Fruit fly (Drosophila melanogaster): ENCODE results near the gene CG13055.
A peak's percentile ranks its signal among the peaks of the same experiment; 100 is the strongest.

The CG13055 gene

DNA sequence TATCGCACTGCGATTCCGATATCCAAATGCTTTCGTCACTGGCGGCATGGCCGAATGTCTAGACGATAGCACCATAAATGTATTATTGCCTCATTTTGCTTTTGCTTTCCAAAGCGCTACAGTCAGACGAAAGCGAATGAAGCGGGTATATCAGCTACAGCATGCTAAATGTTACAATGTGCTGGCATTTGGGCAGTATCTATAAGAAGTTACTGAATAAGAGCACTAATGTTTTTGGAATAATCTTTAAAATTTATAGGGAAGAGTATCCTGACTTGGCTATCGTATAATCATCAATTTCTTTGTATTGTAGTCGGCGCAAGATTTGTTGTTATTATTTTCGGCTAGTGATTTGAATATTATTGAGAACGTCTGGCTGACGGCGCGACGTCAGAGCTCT lies 48.9 kb downstream of the CG13055 start (continued):
- TF ChIP-seq Hr83 (GFP tag; optimal IDR thresholded peaks at IDR 0.05; ENCODE audit: poor library complexity, severe bottlenecking) = peak; percentile 48
- peak; percentile 77 for TF ChIP-seq Hnf4 (GFP tag; optimal IDR thresholded peaks at IDR 0.05)
- TF ChIP-seq Sp1 (GFP tag; optimal IDR thresholded peaks at IDR 0.05) = peak; percentile 77
- TF ChIP-seq brk (GFP tag; optimal IDR thresholded peaks at IDR 0.05) = peak; percentile 11
- peak; percentile 33 for TF ChIP-seq sage (GFP tag; optimal IDR thresholded peaks at IDR 0.05)
- no peak for TF ChIP-seq N (GFP tag; optimal IDR thresholded peaks at IDR 0.05)
- no peak for TF ChIP-seq GATAd (GFP tag; optimal IDR thresholded peaks at IDR 0.05)

DNA sequence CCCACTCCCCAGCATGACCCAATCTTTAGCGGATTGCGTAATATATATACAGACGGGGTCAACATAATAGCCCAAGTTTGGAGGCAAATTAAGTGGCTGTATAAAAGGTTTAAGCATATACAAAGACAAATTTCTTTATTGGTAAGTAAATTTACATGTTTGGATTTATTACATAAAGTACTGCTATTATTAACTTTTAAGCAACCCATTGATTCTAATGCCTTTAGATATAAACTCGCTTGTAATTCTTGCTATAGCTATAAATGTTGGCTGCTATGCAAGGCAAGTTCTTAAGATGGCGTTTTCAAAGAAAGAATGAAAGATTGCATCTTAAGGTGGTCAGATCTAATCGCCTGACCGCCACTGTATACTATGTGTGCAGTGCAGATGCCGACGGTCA lies 49.6 kb downstream of the CG13055 start:
- peak; percentile 47 for TF ChIP-seq Sp1 (GFP tag; optimal IDR thresholded peaks at IDR 0.05)
- TF ChIP-seq rgr (GFP tag; optimal IDR thresholded peaks at IDR 0.05) = peak; percentile 53
- TF ChIP-seq br (GFP tag; optimal IDR thresholded peaks at IDR 0.05) = peak; percentile 5
- TF ChIP-seq Myc (optimal IDR thresholded peaks at IDR 0.05) = no peak
- TF ChIP-seq sv (GFP tag; optimal IDR thresholded peaks at IDR 0.05) = no peak
- peak; percentile 62 for TF ChIP-seq fru (GFP tag; optimal IDR thresholded peaks at IDR 0.05)
- peak; percentile 50 for TF ChIP-seq woc (GFP tag; optimal IDR thresholded peaks at IDR 0.05)
- peak; percentile 69 for TF ChIP-seq h (GFP tag; optimal IDR thresholded peaks at IDR 0.05)
- TF ChIP-seq OdsH (GFP tag; optimal IDR thresholded peaks at IDR 0.05) = peak; percentile 62
- TF ChIP-seq tai (GFP tag; optimal IDR thresholded peaks at IDR 0.05) = peak; percentile 52
- TF ChIP-seq dmrt93B (GFP tag; optimal IDR thresholded peaks at IDR 0.05) = peak; percentile 37
- peak in 1 of 2 experiments; percentile 65 for TF ChIP-seq foxo (GFP tag; optimal IDR thresholded peaks at IDR 0.05)
- no peak for TF ChIP-seq Hr83 (GFP tag; optimal IDR thresholded peaks at IDR 0.05; ENCODE audit: poor library complexity, severe bottlenecking)
- TF ChIP-seq HLH106 (tag; optimal IDR thresholded peaks at IDR 0.05) = peak; percentile 48
- TF ChIP-seq psq (GFP tag; optimal IDR thresholded peaks at IDR 0.05) = peak; percentile 42
- peak; percentile 63 for TF ChIP-seq ey (GFP tag; optimal IDR thresholded peaks at IDR 0.05)
- no peak for TF ChIP-seq Abd-B (GFP tag; optimal IDR thresholded peaks at IDR 0.05)

DNA sequence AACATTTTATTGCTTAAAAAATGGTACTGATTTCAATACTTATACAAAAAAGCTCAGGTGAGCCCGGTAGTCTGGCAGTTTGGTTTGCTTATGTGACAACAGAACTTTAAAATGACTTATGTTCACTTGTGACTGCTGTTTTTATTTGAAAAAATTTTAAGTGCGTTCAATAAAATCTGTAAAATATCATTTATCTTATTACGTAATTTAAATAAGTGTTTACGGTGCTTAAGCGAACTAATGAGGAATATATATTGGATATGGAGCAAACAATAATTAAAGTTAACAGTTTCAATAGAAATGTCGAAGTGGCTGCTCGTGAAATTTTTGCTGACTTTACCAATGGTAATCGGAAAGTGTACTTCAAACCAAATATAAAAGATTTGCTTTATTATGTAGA lies 51.1 kb downstream of the CG13055 start, which contains the start of gene dls:
dls (plus strand) TSS at position 301 of the 400 bp plus-strand sequence.
- no peak for TF ChIP-seq Myc (optimal IDR thresholded peaks at IDR 0.05)
- no peak for TF ChIP-seq tai (GFP tag; optimal IDR thresholded peaks at IDR 0.05)
- TF ChIP-seq Vsx2 (GFP tag; optimal IDR thresholded peaks at IDR 0.05; ENCODE audit: partially characterized antibody) = no peak
- no peak for TF ChIP-seq Jra (GFP tag; optimal IDR thresholded peaks at IDR 0.05)

DNA sequence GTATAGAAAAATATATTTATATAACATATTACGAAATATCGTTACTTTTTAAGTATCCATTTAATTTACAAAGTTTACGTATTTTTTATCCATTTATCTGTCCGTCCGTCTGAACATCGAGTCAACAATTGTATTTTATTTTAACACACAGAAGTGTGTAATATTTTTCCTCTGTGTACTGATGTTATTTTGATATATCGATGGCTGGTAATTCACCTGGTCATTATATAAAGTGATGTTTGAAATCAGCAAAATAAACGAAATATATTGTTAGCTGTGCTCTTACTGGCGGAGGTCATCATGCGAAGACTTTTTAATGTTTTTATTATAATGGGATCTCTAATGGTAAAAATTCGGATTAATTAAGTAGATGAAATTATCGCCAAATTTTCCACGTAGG lies 52.2 kb downstream of the CG13055 start, which contains the start of gene CG33689:
CG33689 (plus strand) TSS at position 301 of the 400 bp plus-strand sequence.
- no peak for TF ChIP-seq brk (GFP tag; optimal IDR thresholded peaks at IDR 0.05)
- TF ChIP-seq foxo (GFP tag; optimal IDR thresholded peaks at IDR 0.05) = no peak
- no peak for TF ChIP-seq usp (GFP tag; optimal IDR thresholded peaks at IDR 0.05)
- no peak for TF ChIP-seq Mio (GFP tag; optimal IDR thresholded peaks at IDR 0.05)
- TF ChIP-seq rgr (GFP tag; optimal IDR thresholded peaks at IDR 0.05) = no peak
- TF ChIP-seq jim (GFP tag; optimal IDR thresholded peaks at IDR 0.05) = no peak
- TF ChIP-seq CG9705 (GFP tag; optimal IDR thresholded peaks at IDR 0.05) = no peak

All from whole organism, wandering third instar larva.